Fruit fly (Drosophila melanogaster) whole organism: ENCODE measurements around the gene CG17196.

Experiments used
- CG8478 ChIP-seq: fragments of >200 bp; optimal IDR thresholded peaks from 2 replicates; lab custom pipeline; 2018; ENCODE audit warnings: inconsistent platforms
- EcR ChIP-seq, 2 experiments: fragments of >200 bp; optimal IDR thresholded peaks; 2 replicates each; lab custom pipeline; 2017; ENCODE audit warnings: missing biosample characterization in 2 of 2, missing genetic modification characterization in 2 of 2, missing genetic modification reagents in 2 of 2
- pan ChIP-seq: fragments of >200 bp; optimal IDR thresholded peaks from 2 replicates; lab custom pipeline; 2017
- psq ChIP-seq: fragments of >200 bp; optimal IDR thresholded peaks from 2 replicates; lab custom pipeline; 2017
- usp ChIP-seq: fragments of >200 bp; optimal IDR thresholded peaks from 2 replicates; lab custom pipeline; 2017; ENCODE audit warnings: missing biosample characterization, missing genetic modification characterization, mixed read lengths

- TF ChIP-seq psq = no peak
- no peak for TF ChIP-seq pan
- no peak for TF ChIP-seq usp (GFP tag; lab: Kevin White, UChicago)
- TF ChIP-seq EcR (GFP tag; optimal IDR thresholded peaks at IDR 0.05; lab: Kevin White, UChicago) = no peak
- TF ChIP-seq CG8478 (lab: Kevin White, UChicago) = no peak
Observed at dm6 chr3R:25790371-25790770, 14.3 kb upstream of the CG17196 start, which contains the start of gene CG31093.
